Fruit fly (Drosophila melanogaster) whole organism, embryonic: ENCODE measurements around the gene Spc105R.
A peak's percentile ranks its signal among the peaks of the same experiment; 100 is the strongest.

Source experiments
- Abd-B ChIP-seq: fragments of 200-800 bp; sonication (Bioruptor generic); optimal IDR thresholded peaks from 2 replicates; lab custom pipeline; 2018; ENCODE audit warnings: missing biosample characterization, mild to moderate bottlenecking, missing genetic modification characterization, moderate library complexity
- Atf-2 ChIP-seq: fragments of 200-800 bp; sonication (Bioruptor generic); optimal IDR thresholded peaks from 2 replicates; lab custom pipeline; 2016; ENCODE audit warnings: missing biosample characterization, missing genetic modification characterization
- Bteb2 ChIP-seq: fragments of 200-800 bp; sonication (Bioruptor generic); optimal IDR thresholded peaks from 2 replicates; lab custom pipeline; 2016; ENCODE audit warnings: missing biosample characterization, missing genetic modification characterization
- C15 ChIP-seq: fragments of 200-800 bp; sonication (Bioruptor generic); IDR thresholded peaks from 3 replicates; pipeline ENCODE4 v1.3.6; 2022; ENCODE audit warnings: missing biosample characterization, missing genetic modification characterization
- CG10321 ChIP-seq: fragments of 200-800 bp; sonication (Bioruptor generic); IDR thresholded peaks from 2 replicates; pipeline ENCODE4 v1.3.6; 2022; ENCODE audit warnings: missing biosample characterization, missing genetic modification characterization
- CG10543 ChIP-seq: fragments of 200-800 bp; sonication (Bioruptor generic); optimal IDR thresholded peaks from 3 replicates; lab custom pipeline; 2017; ENCODE audit warnings: missing biosample characterization, mild to moderate bottlenecking, missing genetic modification characterization, moderate library complexity
- CG11456 ChIP-seq: fragments of 200-800 bp; sonication (Bioruptor generic); IDR thresholded peaks from 3 replicates; pipeline ENCODE4 v1.3.6; 2022; ENCODE audit warnings: missing biosample characterization, missing genetic modification characterization
- CG11560 ChIP-seq: fragments of 200-800 bp; sonication (Bioruptor generic); IDR thresholded peaks from 3 replicates; pipeline ENCODE4 v1.3.6; 2022; ENCODE audit warnings: missing biosample characterization, missing genetic modification characterization
- CG11696 ChIP-seq: fragments of 200-800 bp; sonication (Bioruptor generic); IDR thresholded peaks from 2 replicates; pipeline ENCODE4 v1.3.6; 2022; ENCODE audit warnings: missing biosample characterization, missing genetic modification characterization
- CG12769 ChIP-seq: fragments of 200-800 bp; sonication (Bioruptor generic); optimal IDR thresholded peaks from 2 replicates; lab custom pipeline; 2019; ENCODE audit warnings: missing biosample characterization, mild to moderate bottlenecking, missing genetic modification characterization, moderate library complexity
- CG13287 ChIP-seq: fragments of 200-800 bp; sonication (Bioruptor generic); IDR thresholded peaks from 2 replicates; pipeline ENCODE4 v1.3.6; 2022; ENCODE audit warnings: missing biosample characterization, missing genetic modification characterization; ENCODE audit not compliant: partially characterized antibody
- CG13296 ChIP-seq: fragments of 200-800 bp; sonication (Bioruptor generic); optimal IDR thresholded peaks from 3 replicates; lab custom pipeline; 2018; ENCODE audit warnings: missing biosample characterization, mild to moderate bottlenecking, missing genetic modification characterization
- CG13424 ChIP-seq: fragments of 200-800 bp; sonication (Bioruptor generic); optimal IDR thresholded peaks from 2 replicates; lab custom pipeline; 2019; ENCODE audit warnings: missing biosample characterization, mild to moderate bottlenecking, missing genetic modification characterization, moderate library complexity
- CG14710 ChIP-seq: fragments of 200-800 bp; sonication (Bioruptor generic); optimal IDR thresholded peaks from 3 replicates; lab custom pipeline; 2019; ENCODE audit warnings: missing biosample characterization, mild to moderate bottlenecking, missing genetic modification characterization, moderate library complexity
- CG17186 ChIP-seq: fragments of 200-800 bp; sonication (Bioruptor generic); optimal IDR thresholded peaks from 3 replicates; lab custom pipeline; 2017; ENCODE audit warnings: missing biosample characterization, missing genetic modification reagents, missing genetic modification characterization
- CG17612 ChIP-seq: fragments of 200-800 bp; sonication (Bioruptor generic); IDR thresholded peaks from 2 replicates; pipeline ENCODE4 v1.3.6; 2022; ENCODE audit warnings: missing biosample characterization, missing genetic modification characterization
- CG17912 ChIP-seq: fragments of 200-800 bp; sonication (Bioruptor generic); optimal IDR thresholded peaks from 2 replicates; lab custom pipeline; 2018; ENCODE audit warnings: missing biosample characterization, mild to moderate bottlenecking, missing genetic modification characterization
- CG34224 ChIP-seq: fragments of 200-800 bp; sonication (Bioruptor generic); IDR thresholded peaks from 3 replicates; pipeline ENCODE4 v1.3.6; 2022; ENCODE audit warnings: missing biosample characterization, missing genetic modification characterization; ENCODE audit not compliant: partially characterized antibody
- CG6254 ChIP-seq: fragments of 200-800 bp; sonication (Bioruptor generic); optimal IDR thresholded peaks from 3 replicates; lab custom pipeline; 2017; ENCODE audit warnings: mild to moderate bottlenecking, missing biosample characterization, missing genetic modification reagents, missing genetic modification characterization
- CG8089 ChIP-seq: fragments of 200-800 bp; sonication (Bioruptor generic); optimal IDR thresholded peaks from 3 replicates; lab custom pipeline; 2016; ENCODE audit warnings: missing biosample characterization, missing genetic modification characterization
- CrebB ChIP-seq: fragments of 200-800 bp; sonication (Bioruptor generic); optimal IDR thresholded peaks from 3 replicates; lab custom pipeline; 2018; ENCODE audit warnings: missing biosample characterization, mild to moderate bottlenecking, missing genetic modification characterization
- Dad ChIP-seq: fragments of 200-800 bp; sonication (Bioruptor generic); optimal IDR thresholded peaks from 3 replicates; lab custom pipeline; 2016; ENCODE audit warnings: missing biosample characterization, missing genetic modification characterization
- Eip74EF ChIP-seq, 2 experiments: fragments of 200-800 bp in 1 of 2; fragments of >200 bp in 1 of 2; sonication (Bioruptor generic) in 1 of 2; optimal IDR thresholded peaks; 2 replicates each; lab custom pipeline; 2017 to 2019; ENCODE audit warnings: missing biosample characterization in 2 of 2, missing genetic modification characterization in 2 of 2, mild to moderate bottlenecking in 1 of 2, moderate library complexity in 1 of 2
- Ets97D ChIP-seq: fragments of 200-800 bp; sonication (Bioruptor generic); optimal IDR thresholded peaks from 3 replicates; lab custom pipeline; 2016; ENCODE audit warnings: missing biosample characterization, missing genetic modification characterization
- HmgD ChIP-seq: fragments of 200-800 bp; sonication (Bioruptor generic); optimal IDR thresholded peaks from 3 replicates; lab custom pipeline; 2016; ENCODE audit warnings: missing biosample characterization, missing genetic modification characterization
- Stat92E ChIP-seq, 3 experiments: fragments of >200 bp in 2 of 3; fragments of 200-800 bp in 1 of 3; sonication (Bioruptor generic) in 1 of 3; optimal IDR thresholded peaks; 2 replicates each; lab custom pipeline; 2017 to 2019; ENCODE audit warnings: missing biosample characterization in 3 of 3, missing genetic modification characterization in 3 of 3, mild to moderate bottlenecking in 1 of 3, moderate library complexity in 1 of 3
- bbx ChIP-seq: fragments of 200-800 bp; sonication (Bioruptor generic); IDR thresholded peaks from 2 replicates; pipeline ENCODE4 v1.3.6; 2022; ENCODE audit warnings: missing biosample characterization, missing genetic modification characterization; ENCODE audit not compliant: partially characterized antibody
- danr ChIP-seq: fragments of 200-800 bp; sonication (Bioruptor generic); IDR thresholded peaks from 2 replicates; pipeline ENCODE4 v1.3.6; 2022; ENCODE audit warnings: missing biosample characterization, missing genetic modification characterization
- dysf ChIP-seq: fragments of 200-800 bp; sonication (Bioruptor generic); IDR thresholded peaks from 3 replicates; pipeline ENCODE4 v1.3.6; 2022; ENCODE audit warnings: missing biosample characterization, missing genetic modification characterization
- ewg ChIP-seq: fragments of 200-800 bp; sonication (Bioruptor generic); optimal IDR thresholded peaks from 3 replicates; lab custom pipeline; 2017; ENCODE audit warnings: mild to moderate bottlenecking, missing biosample characterization, missing genetic modification reagents, missing genetic modification characterization
- fd3F ChIP-seq: fragments of 200-800 bp; sonication (Bioruptor generic); optimal IDR thresholded peaks from 2 replicates; lab custom pipeline; 2018; ENCODE audit warnings: missing biosample characterization, mild to moderate bottlenecking, missing genetic modification characterization, moderate library complexity
- grau ChIP-seq: fragments of 200-800 bp; optimal IDR thresholded peaks from 3 replicates; lab custom pipeline; 2019; ENCODE audit warnings: missing biosample characterization, mild to moderate bottlenecking, missing genetic modification characterization, moderate library complexity
- inv ChIP-seq: fragments of 200-800 bp; sonication (Bioruptor generic); IDR thresholded peaks from 2 replicates; pipeline ENCODE4 v1.3.6; 2022; ENCODE audit warnings: missing biosample characterization, missing genetic modification characterization; ENCODE audit not compliant: partially characterized antibody
- lola ChIP-seq, 3 experiments: fragments of >200 bp in 2 of 3; fragments of 200-800 bp in 1 of 3; sonication (Bioruptor generic) in 1 of 3; optimal IDR thresholded peaks; 2 replicates each; lab custom pipeline; 2017 to 2019; ENCODE audit warnings: missing biosample characterization in 3 of 3, missing genetic modification characterization in 3 of 3, mild to moderate bottlenecking in 1 of 3, moderate library complexity in 1 of 3
- oc ChIP-seq: fragments of 200-800 bp; sonication (Bioruptor generic); optimal IDR thresholded peaks from 2 replicates; lab custom pipeline; 2018; ENCODE audit warnings: missing biosample characterization, mild to moderate bottlenecking, missing genetic modification characterization, moderate library complexity
- otp ChIP-seq: fragments of 200-800 bp; sonication (Bioruptor generic); IDR thresholded peaks from 3 replicates; pipeline ENCODE4, ENCODE4 v1.3.6; 2022; ENCODE audit warnings: missing biosample characterization, missing genetic modification characterization
- phol ChIP-seq: fragments of 200-800 bp; sonication (Bioruptor generic); optimal IDR thresholded peaks from 3 replicates; lab custom pipeline; 2018; ENCODE audit warnings: missing biosample characterization, mild to moderate bottlenecking, missing genetic modification characterization, moderate library complexity
- shn ChIP-seq: fragments of 200-800 bp; sonication (Bioruptor generic); optimal IDR thresholded peaks from 3 replicates; lab custom pipeline; 2016; ENCODE audit warnings: missing biosample characterization, missing genetic modification characterization
- sim ChIP-seq: fragments of 200-800 bp; sonication (Bioruptor generic); IDR thresholded peaks from 2 replicates; pipeline ENCODE4 v1.3.6; 2022; ENCODE audit warnings: missing biosample characterization, missing genetic modification characterization
- slbo ChIP-seq: fragments of 200-800 bp; sonication (Bioruptor generic); IDR thresholded peaks from 2 replicates; pipeline ENCODE4 v1.3.6; 2022; ENCODE audit warnings: missing biosample characterization, missing genetic modification characterization
- slp2 ChIP-seq: fragments of 200-800 bp; sonication (Bioruptor generic); optimal IDR thresholded peaks from 2 replicates; lab custom pipeline; 2016; ENCODE audit warnings: missing biosample characterization, missing genetic modification characterization
- tap ChIP-seq: fragments of 200-800 bp; optimal IDR thresholded peaks from 3 replicates; lab custom pipeline; 2019; ENCODE audit warnings: missing biosample characterization, mild to moderate bottlenecking, missing genetic modification characterization, moderate library complexity
- tup ChIP-seq: fragments of 200-800 bp; sonication (Bioruptor generic); optimal IDR thresholded peaks from 2 replicates; lab custom pipeline; 2016; ENCODE audit warnings: missing biosample characterization, mild to moderate bottlenecking, missing genetic modification characterization, moderate library complexity

The Spc105R gene

DNA sequence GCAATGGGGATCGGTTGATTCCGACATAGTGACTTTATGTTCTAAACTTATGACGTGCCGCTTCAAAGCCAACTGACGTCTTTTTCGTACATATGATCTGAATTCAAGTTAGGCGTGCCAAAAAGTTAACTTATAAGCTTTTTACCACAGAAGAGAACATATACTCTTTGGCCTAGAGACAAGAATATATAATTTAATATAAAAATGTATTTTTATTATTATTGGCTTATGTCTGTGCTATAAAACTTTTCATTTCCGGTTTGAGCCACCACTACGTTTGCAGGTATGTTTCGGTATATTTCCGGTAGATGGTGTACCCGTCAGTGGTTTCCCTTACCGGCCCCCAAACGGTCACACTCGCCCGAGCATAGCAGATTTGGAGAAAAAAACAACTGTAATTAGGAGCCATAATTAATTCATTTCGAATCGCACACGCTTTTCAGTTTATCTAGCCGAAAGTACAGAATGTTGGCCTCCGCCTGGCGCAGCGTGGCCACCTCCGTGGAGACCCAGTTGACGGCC lies 1.8 kb upstream of the Spc105R start, which contains the start of the genes CG3698 and tzn (continued):
- TF ChIP-seq shn (GFP tag; lab: Kevin White, UChicago), result peak; percentile 83
- TF ChIP-seq otp (GFP tag; lab: Robert Waterston, UW), result peak; percentile 96
- TF ChIP-seq CG11696 (GFP tag; lab: Robert Waterston, UW), result peak; percentile 72
- peak; percentile 98 for TF ChIP-seq CG11456 (GFP tag; lab: Robert Waterston, UW)
- peak; percentile 78 for TF ChIP-seq Atf-2 (GFP tag; lab: Kevin White, UChicago)
- no peak for TF ChIP-seq Eip74EF (GFP tag; optimal IDR thresholded peaks at IDR 0.05; lab: Kevin White, UChicago)
- TF ChIP-seq phol (tag; lab: Kevin White, UChicago), result peak; percentile 94
- TF ChIP-seq Ets97D (GFP tag; lab: Kevin White, UChicago), result peak; percentile 100
- no peak for TF ChIP-seq inv (GFP tag; lab: Robert Waterston, UW)
- TF ChIP-seq C15 (GFP tag; lab: Robert Waterston, UW), result peak; percentile 92
- peak; percentile 82 for TF ChIP-seq Bteb2
- TF ChIP-seq grau (tag; lab: Kevin White, UChicago), result peak; percentile 84
- TF ChIP-seq CG14710 (tag; lab: Kevin White, UChicago), result peak; percentile 93
- no peak for TF ChIP-seq CG6254 (GFP tag; lab: Kevin White, UChicago)
- TF ChIP-seq ewg (GFP tag; lab: Kevin White, UChicago), result peak; percentile 93
- peak; percentile 94 for TF ChIP-seq CG13296 (GFP tag; lab: Kevin White, UChicago)
- peak; percentile 66 for TF ChIP-seq HmgD (GFP tag; lab: Kevin White, UChicago)
- peak; percentile 89 for TF ChIP-seq fd3F (GFP tag; lab: Kevin White, UChicago)
- peak; percentile 85 for TF ChIP-seq CG17186 (GFP tag; lab: Kevin White, UChicago)
- peak; percentile 80 for TF ChIP-seq CG10321 (GFP tag; lab: Robert Waterston, UW)
- TF ChIP-seq tap (tag; lab: Kevin White, UChicago), result no peak
- peak in 1 of 3 experiments; percentile 75 for TF ChIP-seq lola (GFP tag; optimal IDR thresholded peaks at IDR 0.05; lab: Kevin White, UChicago)
- TF ChIP-seq slp2, result peak; percentile 85
- peak; percentile 92 for TF ChIP-seq dysf (GFP tag; lab: Robert Waterston, UW)
- TF ChIP-seq oc (tag; lab: Kevin White, UChicago), result no peak
- TF ChIP-seq bbx (GFP tag; lab: Robert Waterston, UW), result no peak
- TF ChIP-seq CG12769 (tag; lab: Kevin White, UChicago), result no peak
- peak; percentile 65 for TF ChIP-seq tup (GFP tag; lab: Kevin White, UChicago)
- TF ChIP-seq danr (GFP tag; lab: Robert Waterston, UW), result peak; percentile 67
- no peak for TF ChIP-seq CG34224 (GFP tag; lab: Robert Waterston, UW)
- TF ChIP-seq sim (GFP tag; lab: Robert Waterston, UW), result peak; percentile 82
- TF ChIP-seq CrebB, result peak; percentile 90
- peak; percentile 98 for TF ChIP-seq CG17912 (GFP tag; lab: Kevin White, UChicago)
- peak; percentile 93 for TF ChIP-seq Abd-B (GFP tag; lab: Kevin White, UChicago)
- peak; percentile 43; the same call in 1 of the 2 replicates for TF ChIP-seq CG13287
- TF ChIP-seq CG10543, result peak; percentile 91
- TF ChIP-seq Stat92E (GFP tag; optimal IDR thresholded peaks at IDR 0.05; lab: Kevin White, UChicago), result peak in 1 of 3 experiments; percentile 28
- peak; percentile 86 for TF ChIP-seq CG8089 (GFP tag; lab: Kevin White, UChicago)
- TF ChIP-seq slbo (GFP tag; lab: Robert Waterston, UW), result peak; percentile 96
- peak; percentile 78 for TF ChIP-seq CG13424 (tag; lab: Kevin White, UChicago)
- TF ChIP-seq CG11560 (tag; lab: Robert Waterston, UW), result peak; percentile 79; the same call in 2 of the 3 replicates
- TF ChIP-seq CG17612 (GFP tag; lab: Robert Waterston, UW), result peak; percentile 78; the same call in 1 of the 2 replicates
- TF ChIP-seq Dad, result peak; percentile 88
